Worm (Caenorhabditis elegans) whole organism, late embryonic: ENCODE measurements around the gene pir-1.

ENCODE experiments used
- C08G9.2 ChIP-seq: sonication (generic microtip); optimal IDR thresholded peaks from 2 replicates; lab custom pipeline; 2016; ENCODE audit warnings: mild to moderate bottlenecking, missing genetic modification characterization, moderate library complexity, missing compliant biosample characterization
- C38D4.7 ChIP-seq: fragments of 200-800 bp; sonication (Bioruptor generic); optimal IDR thresholded peaks from 2 replicates; lab custom pipeline; 2018; ENCODE audit warnings: mild to moderate bottlenecking, missing genetic modification characterization, moderate library complexity, missing compliant biosample characterization
- F13H6.1 ChIP-seq: sonication (generic microtip); optimal IDR thresholded peaks from 2 replicates; lab custom pipeline; 2016; ENCODE audit warnings: missing genetic modification characterization, missing compliant biosample characterization
- K09A11.1 ChIP-seq: sonication (generic microtip); optimal IDR thresholded peaks from 2 replicates; lab custom pipeline; 2017; ENCODE audit warnings: antibody characterized with exemption, mild to moderate bottlenecking, missing genetic modification characterization, missing compliant biosample characterization; ENCODE audit not compliant: insufficient read depth
- ahr-1 ChIP-seq: sonication (generic microtip); optimal IDR thresholded peaks from 2 replicates; lab custom pipeline; 2016; ENCODE audit warnings: missing genetic modification characterization, missing compliant biosample characterization
- ceh-14 ChIP-seq: sonication (generic microtip); optimal IDR thresholded peaks from 2 replicates; lab custom pipeline; 2016; ENCODE audit warnings: missing genotype, missing genetic modification characterization, missing compliant biosample characterization
- ceh-19 ChIP-seq: fragments of 200-800 bp; sonication (Bioruptor generic); optimal IDR thresholded peaks from 2 replicates; lab custom pipeline; 2018; ENCODE audit warnings: mild to moderate bottlenecking, missing genetic modification characterization, missing compliant biosample characterization
- ceh-2 ChIP-seq: sonication (generic microtip); optimal IDR thresholded peaks from 2 replicates; lab custom pipeline; 2016; ENCODE audit warnings: missing genotype, missing genetic modification characterization, missing compliant biosample characterization
- ceh-22 ChIP-seq: sonication (generic microtip); optimal IDR thresholded peaks from 2 replicates; lab custom pipeline; 2017; ENCODE audit warnings: missing biosample characterization, missing genetic modification characterization
- ceh-24 ChIP-seq: sonication (generic microtip); optimal IDR thresholded peaks from 2 replicates; lab custom pipeline; 2016; ENCODE audit warnings: mild to moderate bottlenecking, missing genetic modification characterization, missing compliant biosample characterization
- ceh-30 ChIP-seq: fragments of 150-350 bp; optimal IDR thresholded peaks from 2 replicates; lab custom pipeline; 2014; ENCODE audit warnings: missing biosample characterization, missing genetic modification characterization
- ceh-34 ChIP-seq: sonication (generic microtip); optimal IDR thresholded peaks from 2 replicates; lab custom pipeline; 2016; ENCODE audit warnings: mild to moderate bottlenecking, missing genetic modification characterization, missing compliant biosample characterization
- ceh-48 ChIP-seq: sonication (generic microtip); optimal IDR thresholded peaks from 2 replicates; lab custom pipeline; 2016; ENCODE audit warnings: missing genetic modification characterization, inconsistent platforms, missing compliant biosample characterization
- ceh-6 ChIP-seq: fragments of 200-800 bp; sonication (Bioruptor generic); optimal IDR thresholded peaks from 2 replicates; lab custom pipeline; 2018; ENCODE audit warnings: mild to moderate bottlenecking, missing genetic modification characterization, missing compliant biosample characterization
- ceh-9 ChIP-seq: sonication (generic microtip); optimal IDR thresholded peaks from 2 replicates; lab custom pipeline; 2016; ENCODE audit warnings: mild to moderate bottlenecking, missing genetic modification characterization, inconsistent platforms, missing compliant biosample characterization
- che-1 ChIP-seq: sonication (generic microtip); optimal IDR thresholded peaks from 2 replicates; lab custom pipeline; 2016; ENCODE audit warnings: mild to moderate bottlenecking, missing genetic modification characterization, missing compliant biosample characterization
- dve-1 ChIP-seq: sonication (generic microtip); optimal IDR thresholded peaks from 2 replicates; lab custom pipeline; 2017; ENCODE audit warnings: antibody characterized with exemption, mild to moderate bottlenecking, missing genetic modification characterization, missing compliant biosample characterization
- elt-2 ChIP-seq: sonication (generic microtip); optimal IDR thresholded peaks from 2 replicates; lab custom pipeline; 2016; ENCODE audit warnings: missing genetic modification reagents, missing genetic modification characterization, missing compliant biosample characterization
- elt-4 ChIP-seq: sonication (generic microtip); optimal IDR thresholded peaks from 2 replicates; lab custom pipeline; 2016; ENCODE audit warnings: missing genetic modification characterization, missing compliant biosample characterization
- ets-4 ChIP-seq: sonication (generic microtip); optimal IDR thresholded peaks from 2 replicates; lab custom pipeline; 2016; ENCODE audit warnings: missing genetic modification characterization, missing compliant biosample characterization
- eyg-1 ChIP-seq: sonication (generic microtip); optimal IDR thresholded peaks from 2 replicates; lab custom pipeline; 2016; ENCODE audit warnings: missing genotype, missing genetic modification characterization, missing compliant biosample characterization
- hlh-30 ChIP-seq: sonication (generic microtip); optimal IDR thresholded peaks from 2 replicates; lab custom pipeline; 2017; ENCODE audit warnings: antibody characterized with exemption, missing genetic modification characterization, missing compliant biosample characterization; ENCODE audit not compliant: insufficient read depth
- hlh-6 ChIP-seq: sonication (generic microtip); optimal IDR thresholded peaks from 2 replicates; lab custom pipeline; 2016; ENCODE audit warnings: missing genotype, missing genetic modification characterization, missing compliant biosample characterization
- hlh-8 ChIP-seq: sonication (generic microtip); optimal IDR thresholded peaks from 2 replicates; lab custom pipeline; 2016; ENCODE audit warnings: missing genotype, missing genetic modification characterization, missing compliant biosample characterization
- lim-6 ChIP-seq: sonication (generic microtip); optimal IDR thresholded peaks from 2 replicates; lab custom pipeline; 2016; ENCODE audit warnings: missing genetic modification characterization, missing compliant biosample characterization
- lin-11 ChIP-seq: fragments of 200-800 bp; sonication (Bioruptor generic); optimal IDR thresholded peaks from 2 replicates; lab custom pipeline; 2018; ENCODE audit warnings: mild to moderate bottlenecking, missing genetic modification characterization, missing compliant biosample characterization
- madf-2 ChIP-seq: sonication (generic microtip); optimal IDR thresholded peaks from 2 replicates; lab custom pipeline; 2017; ENCODE audit warnings: missing genetic modification characterization, missing compliant biosample characterization
- npax-4 ChIP-seq: sonication (generic microtip); optimal IDR thresholded peaks from 2 replicates; lab custom pipeline; 2016; ENCODE audit warnings: missing genetic modification characterization, missing compliant biosample characterization
- pat-9 ChIP-seq: fragments of 200-800 bp; sonication (Bioruptor generic); optimal IDR thresholded peaks from 2 replicates; lab custom pipeline; 2018; ENCODE audit warnings: mild to moderate bottlenecking, missing genetic modification characterization, moderate library complexity, missing compliant biosample characterization
- pax-1 ChIP-seq: fragments of 150-350 bp; optimal IDR thresholded peaks from 2 replicates; lab custom pipeline; 2014; ENCODE audit warnings: missing biosample characterization, missing genetic modification characterization
- pros-1 ChIP-seq: fragments of 150-350 bp; optimal IDR thresholded peaks from 2 replicates; lab custom pipeline; 2014; ENCODE audit warnings: missing biosample characterization, missing genetic modification reagents, missing genetic modification characterization
- sox-2 ChIP-seq: fragments of 200-800 bp; sonication (Bioruptor generic); IDR thresholded peaks from 2 replicates; pipeline ENCODE4 v1.3.6; 2022; ENCODE audit warnings: missing genetic modification reagents, missing genetic modification characterization, missing compliant biosample characterization
- sox-4 ChIP-seq: sonication (generic microtip); optimal IDR thresholded peaks from 2 replicates; lab custom pipeline; 2017; ENCODE audit warnings: mild to moderate bottlenecking, missing genetic modification characterization, inconsistent platforms, missing compliant biosample characterization
- tbx-7 ChIP-seq: sonication (generic microtip); optimal IDR thresholded peaks from 2 replicates; lab custom pipeline; 2016; ENCODE audit warnings: missing genotype, missing genetic modification characterization, missing compliant biosample characterization
- ztf-16 ChIP-seq: sonication (generic microtip); optimal IDR thresholded peaks from 2 replicates; lab custom pipeline; 2017; ENCODE audit warnings: missing genetic modification characterization, missing compliant biosample characterization

The pir-1 gene

DNA sequence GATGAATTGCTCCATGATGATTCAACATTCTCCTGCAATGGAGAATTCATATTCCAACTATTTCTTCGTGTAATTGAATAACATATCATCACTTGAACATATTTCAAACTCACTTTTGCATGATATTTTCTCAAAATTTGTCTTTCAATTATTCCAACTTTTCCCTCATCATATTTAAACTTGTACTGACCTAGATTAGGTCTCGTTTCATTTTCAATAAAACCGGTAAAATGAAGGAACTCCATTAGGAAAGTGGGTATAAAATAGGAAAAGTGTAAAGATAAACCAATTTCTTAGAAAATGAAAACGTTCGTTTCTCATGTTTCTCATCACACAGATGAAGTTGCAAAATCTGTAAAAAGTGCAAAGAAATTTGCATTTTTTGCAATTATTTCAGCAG lies 24.9 kb upstream of the pir-1 start, which contains the start of gene col-78:
col-78 (plus strand) TSS at position 301 of the 400 bp plus-strand sequence.
- no peak for TF ChIP-seq lim-6 (tag; lab: Kevin White, UChicago)
- TF ChIP-seq sox-2 (GFP tag; lab: Robert Waterston, UW): no peak

DNA sequence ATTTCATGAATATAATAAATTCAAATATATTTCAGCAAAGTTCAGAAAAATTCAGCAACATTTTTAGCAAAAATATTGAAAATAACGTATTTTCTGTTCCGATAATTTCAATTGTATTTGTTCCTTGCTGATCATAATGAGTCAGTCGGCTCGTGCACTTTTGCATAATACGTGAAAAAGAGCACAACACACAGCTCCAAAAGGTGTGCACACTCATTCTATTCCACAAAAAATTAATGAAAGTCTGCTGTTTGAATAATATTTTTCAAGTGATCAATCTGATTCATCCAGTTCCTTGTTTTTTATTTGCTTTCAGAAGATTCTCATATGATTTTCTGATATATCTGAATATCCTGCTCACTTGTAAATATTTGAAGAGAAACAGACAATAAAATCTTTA lies 22.8 kb upstream of the pir-1 start:
- no peak for TF ChIP-seq ceh-24
- no peak for TF ChIP-seq K09A11.1 (tag; lab: Kevin White, UChicago)
- TF ChIP-seq pros-1: no peak
- no peak for TF ChIP-seq ceh-9
- no peak for TF ChIP-seq ceh-34 (tag; lab: Kevin White, UChicago)
- no peak for TF ChIP-seq npax-4 (tag; lab: Kevin White, UChicago)
- TF ChIP-seq hlh-30: no peak
- no peak for TF ChIP-seq ceh-30
- TF ChIP-seq sox-4 (tag; lab: Kevin White, UChicago): no peak
- no peak for TF ChIP-seq elt-2 (tag; lab: Kevin White, UChicago)

DNA sequence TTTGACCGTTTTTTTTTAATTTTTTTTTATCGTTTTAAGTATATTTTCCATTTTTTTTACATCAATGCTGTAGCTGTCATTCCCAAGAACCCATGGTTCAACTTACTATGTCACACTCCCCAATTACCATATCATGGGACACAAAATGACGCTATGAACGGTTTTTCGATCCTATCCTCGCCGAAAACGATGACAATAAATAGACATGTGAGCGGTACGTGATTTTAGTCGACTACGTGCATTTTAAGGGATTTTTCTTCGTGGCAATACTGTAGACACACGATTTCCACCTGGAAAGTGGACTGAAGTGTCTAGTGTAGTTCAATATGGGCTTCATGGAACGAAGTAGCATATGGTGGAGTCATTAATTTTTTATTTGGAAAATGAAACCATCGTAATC lies 20.8 kb upstream of the pir-1 start:
- TF ChIP-seq ceh-22 (no peak), hlh-6 (no peak), madf-2 (no peak), pat-9 (tag; lab: Kevin White, UChicago) (no peak), lin-11 (tag; lab: Kevin White, UChicago) (no peak), hlh-8 (no peak), C08G9.2 (no peak), che-1 (tag; lab: Kevin White, UChicago) (no peak)

DNA sequence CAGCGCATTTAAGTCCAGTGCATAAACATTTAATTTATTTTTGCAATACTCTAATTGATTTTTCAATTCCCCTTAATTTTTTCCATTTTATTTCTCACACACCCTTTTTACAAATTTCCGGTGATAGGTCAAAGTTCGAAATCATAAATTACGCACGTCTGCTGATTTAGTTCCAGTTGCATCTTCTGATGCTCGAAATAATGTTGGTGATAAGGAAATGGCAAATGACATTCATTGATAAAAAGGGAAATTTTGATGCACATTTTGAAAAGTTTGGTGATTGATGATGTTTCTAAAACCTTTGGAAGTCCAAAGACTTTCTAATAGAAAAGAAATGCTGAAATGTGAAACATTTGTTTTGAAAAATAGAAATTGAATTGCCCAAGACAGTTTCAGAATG lies 20.0 kb upstream of the pir-1 start:
- TF ChIP-seq elt-2 (tag; lab: Kevin White, UChicago): peak; percentile 52
- TF ChIP-seq ceh-6: no peak

DNA sequence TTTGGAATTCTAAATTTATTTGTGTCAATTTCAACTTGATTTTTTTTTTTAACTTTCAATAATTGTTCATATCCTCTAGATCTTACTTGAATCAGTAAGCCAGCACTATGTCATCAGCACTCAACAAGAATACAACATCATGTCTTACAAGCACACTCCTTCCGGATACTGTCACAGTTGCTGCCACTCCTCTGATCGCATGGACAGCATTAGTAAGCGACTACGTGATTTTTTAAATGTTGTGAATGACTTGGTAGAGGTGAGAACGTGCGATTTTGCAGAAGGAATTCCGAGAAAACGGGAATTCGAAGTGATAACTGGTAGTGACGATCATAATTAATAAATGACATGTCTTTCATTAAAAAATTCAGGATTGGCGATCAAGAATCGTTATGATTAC lies 19.1 kb upstream of the pir-1 start, which contains the start of gene oac-54:
oac-54 (plus strand) TSS at position 83 of the 400 bp plus-strand sequence.
- TF ChIP-seq hlh-8: no peak
- no peak for TF ChIP-seq F13H6.1 (tag; lab: Kevin White, UChicago)
- no peak for TF ChIP-seq eyg-1 (tag; lab: Kevin White, UChicago)
- no peak for TF ChIP-seq pax-1 (tag; lab: Kevin White, UChicago)
- no peak for TF ChIP-seq ztf-16 (tag; lab: Kevin White, UChicago)
- no peak for TF ChIP-seq npax-4 (tag; lab: Kevin White, UChicago)
- no peak for TF ChIP-seq ceh-9
- TF ChIP-seq elt-4: no peak
- no peak for TF ChIP-seq sox-2 (GFP tag; lab: Robert Waterston, UW)
- TF ChIP-seq dve-1 (tag; lab: Kevin White, UChicago): no peak
- TF ChIP-seq ceh-24: no peak
- no peak for TF ChIP-seq ceh-19
- no peak for TF ChIP-seq elt-2 (tag; lab: Kevin White, UChicago)
- no peak for TF ChIP-seq ets-4 (tag; lab: Kevin White, UChicago)
- no peak for TF ChIP-seq ceh-2
- TF ChIP-seq C38D4.7: no peak
- no peak for TF ChIP-seq ahr-1 (tag; lab: Kevin White, UChicago)
- TF ChIP-seq ceh-14: no peak
- no peak for TF ChIP-seq tbx-7 (tag; lab: Kevin White, UChicago)
- no peak for TF ChIP-seq ceh-48 (tag; lab: Kevin White, UChicago)
